Worm (Caenorhabditis elegans): ENCODE results near the gene scb-1.

ce11 chrV:11076028-11076402 is 43.5 kb downstream of the scb-1 start:
- no peak for TF ChIP-seq flt-1 (GFP tag; IDR thresholded peaks at IDR 0.05)
- no peak for TF ChIP-seq med-1 (GFP tag; optimal IDR thresholded peaks at IDR 0.05; ENCODE audit: insufficient read depth)

Measured in whole organism, midembryonic.